Worm (Caenorhabditis elegans): ENCODE results near the gene R10D12.1.

Gene R10D12.1

DNA sequence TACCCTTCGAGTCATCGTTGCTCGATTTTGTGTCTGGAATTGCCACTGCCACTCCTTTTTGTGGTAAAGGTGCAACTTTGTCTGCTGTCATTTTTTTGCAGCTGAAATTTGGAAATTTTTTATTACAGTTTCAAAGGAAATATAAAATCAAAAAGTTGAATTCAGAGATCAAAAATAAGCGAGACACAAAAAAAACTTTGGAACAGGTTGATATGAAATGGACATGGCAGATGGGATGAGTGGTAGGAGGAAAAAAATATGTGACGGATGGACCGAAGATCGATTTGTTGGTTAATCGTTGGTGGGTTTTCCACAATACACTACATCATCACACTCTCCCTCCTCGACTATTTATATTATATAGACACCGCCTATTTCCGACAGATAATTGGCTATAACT is at the start of gene R10D12.1:
R10D12.1 (minus strand) TSS at position 101 of the 400 bp plus-strand sequence.
- TF ChIP-seq dao-5 (tag; optimal IDR thresholded peaks at IDR 0.05) (no peak), W03F9.2 (tag; optimal IDR thresholded peaks at IDR 0.05) (no peak), him-1 (tag; optimal IDR thresholded peaks at IDR 0.05) (no peak)

DNA sequence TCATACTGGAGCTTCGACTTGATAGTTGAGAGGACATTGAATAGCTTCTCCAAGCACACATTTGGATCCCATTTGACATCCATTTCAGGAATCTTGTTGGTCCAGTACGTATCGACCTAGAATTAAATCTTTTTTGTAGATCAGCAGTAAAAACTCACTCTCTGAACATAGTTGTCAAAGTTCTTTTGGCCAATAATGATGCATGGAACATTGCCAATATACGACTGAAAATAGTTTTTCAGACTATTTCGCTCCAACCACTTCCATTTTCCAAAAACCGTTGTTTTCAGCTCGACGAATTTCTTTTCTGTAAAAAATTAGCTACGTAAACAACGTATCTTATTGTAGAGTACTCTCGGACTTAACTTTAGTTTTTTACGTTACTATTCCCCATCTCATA is 47.2 kb upstream of the R10D12.1 start:
- no peak for TF ChIP-seq W03F9.2 (tag; optimal IDR thresholded peaks at IDR 0.05)
- TF ChIP-seq him-1 (tag; optimal IDR thresholded peaks at IDR 0.05) = no peak
- no peak for TF ChIP-seq dao-5 (tag; optimal IDR thresholded peaks at IDR 0.05)

DNA sequence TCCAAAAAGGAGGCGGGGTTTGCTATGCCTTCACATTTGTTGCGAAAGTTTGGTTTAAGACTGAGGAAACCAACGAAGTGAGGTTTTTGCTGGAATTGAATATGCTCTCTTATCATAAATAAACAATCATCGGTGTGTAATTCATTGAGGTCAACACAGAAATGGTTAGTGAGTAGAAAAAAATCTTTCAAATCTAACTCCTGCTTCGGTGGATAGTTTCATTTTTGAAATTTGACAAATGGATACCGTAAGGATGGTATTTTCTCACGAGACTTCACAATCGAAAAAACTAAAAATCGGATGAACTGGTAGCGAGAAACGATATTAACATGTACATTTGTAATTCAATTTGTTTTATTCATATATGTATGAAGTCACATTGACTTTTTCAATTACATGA is 46.4 kb upstream of the R10D12.1 start, which contains the start of gene eol-1:
eol-1 (minus strand) TSS at position 101 of the 400 bp plus-strand sequence.
- TF ChIP-seq dao-5 (tag; optimal IDR thresholded peaks at IDR 0.05) = no peak
- no peak for TF ChIP-seq W03F9.2 (tag; optimal IDR thresholded peaks at IDR 0.05)
- TF ChIP-seq him-1 (tag; optimal IDR thresholded peaks at IDR 0.05) = no peak

DNA sequence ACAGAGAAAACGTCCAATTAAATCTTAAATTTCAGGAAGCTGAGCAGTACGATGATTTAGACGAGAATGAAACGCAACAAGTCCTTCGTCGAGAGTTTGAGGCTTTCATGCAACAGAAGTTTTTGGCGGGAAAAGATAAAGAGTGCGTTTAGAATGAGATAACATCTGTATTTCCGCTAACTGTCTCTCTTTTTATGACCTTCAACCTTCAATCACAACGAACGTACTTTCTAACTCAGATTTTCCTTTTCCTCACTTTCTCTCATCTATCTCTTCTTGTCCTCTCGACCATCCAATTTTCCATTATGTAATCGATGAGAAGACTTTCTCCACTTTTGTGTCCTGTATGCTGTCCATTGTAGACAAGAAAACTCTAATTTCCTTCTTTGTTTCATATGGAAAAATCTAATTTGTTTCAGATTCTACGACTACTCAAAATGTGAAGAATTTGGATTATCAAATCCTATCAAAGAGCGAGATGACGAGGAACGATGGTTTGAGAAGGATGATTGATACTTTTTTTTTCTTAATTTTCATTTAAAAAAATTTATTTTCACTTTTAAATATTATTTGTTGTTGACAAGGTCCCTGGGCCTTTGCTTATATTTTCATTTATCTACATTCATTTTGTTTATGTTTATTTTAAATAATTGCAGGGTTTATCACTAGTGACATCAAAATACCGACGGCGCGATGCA is 29.0 kb upstream of the R10D12.1 start, which contains the start of gene sao-1:
sao-1 (plus strand) TSS at position 648 of the 698 bp plus-strand sequence.
- TF ChIP-seq dao-5 (tag; optimal IDR thresholded peaks at IDR 0.05) (no peak), him-1 (tag; optimal IDR thresholded peaks at IDR 0.05) (no peak), W03F9.2 (tag; optimal IDR thresholded peaks at IDR 0.05) (no peak)

DNA sequence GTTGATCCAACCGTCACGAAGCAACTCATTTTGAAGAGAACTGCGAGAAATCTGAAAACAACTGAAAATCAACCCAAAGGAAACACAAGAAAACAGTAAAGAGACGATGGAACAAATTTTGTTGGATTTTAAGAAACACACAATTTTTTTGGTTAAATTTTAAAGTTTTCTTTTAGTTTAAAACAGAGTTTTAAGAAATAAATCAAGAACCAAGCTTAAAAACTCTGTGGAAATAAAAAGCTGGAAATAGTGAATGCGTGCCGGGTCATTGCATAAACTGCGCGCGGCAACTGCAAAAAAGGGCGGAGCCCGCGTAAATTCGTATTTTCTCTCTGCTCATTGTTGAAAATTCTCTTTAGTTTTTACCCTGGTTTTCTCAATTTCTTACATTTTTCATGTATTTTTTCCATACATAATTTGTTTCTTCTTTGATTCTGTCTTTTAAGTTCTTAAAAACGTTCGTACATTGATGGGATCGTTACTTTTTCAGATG is 27.5 kb upstream of the R10D12.1 start, which contains the start of the genes algn-13 and R10D12.13:
algn-13 (minus strand) TSS at position 51 of the 493 bp plus-strand sequence.
R10D12.13 (plus strand) TSS at position 491 of the 493 bp plus-strand sequence.
- TF ChIP-seq dao-5 (tag; optimal IDR thresholded peaks at IDR 0.05) (no peak), W03F9.2 (tag; optimal IDR thresholded peaks at IDR 0.05) (peak; percentile 78), him-1 (tag; optimal IDR thresholded peaks at IDR 0.05) (no peak)

DNA sequence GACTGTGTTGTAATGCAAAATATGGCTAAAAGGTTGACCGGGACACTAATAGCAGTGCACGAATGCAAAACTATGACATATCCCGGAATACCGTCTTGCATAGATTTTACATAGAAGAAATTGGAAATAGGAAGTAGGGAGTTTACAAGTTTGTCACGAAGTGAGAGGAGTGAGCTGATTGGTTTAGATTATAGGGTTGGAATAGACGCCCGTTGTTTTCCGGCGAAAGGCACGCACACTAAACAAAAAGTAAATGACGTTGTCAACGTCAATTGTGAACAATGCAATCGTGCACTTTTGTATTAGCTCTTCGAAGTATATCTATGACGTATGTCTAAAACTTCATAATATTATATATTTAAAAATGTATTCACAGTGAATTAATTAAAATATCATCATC is 26.5 kb upstream of the R10D12.1 start, which contains the start of gene srh-24:
srh-24 (minus strand) TSS at position 101 of the 400 bp plus-strand sequence.
- TF ChIP-seq dao-5 (tag; optimal IDR thresholded peaks at IDR 0.05) (no peak), W03F9.2 (tag; optimal IDR thresholded peaks at IDR 0.05) (no peak), him-1 (tag; optimal IDR thresholded peaks at IDR 0.05) (no peak)

DNA sequence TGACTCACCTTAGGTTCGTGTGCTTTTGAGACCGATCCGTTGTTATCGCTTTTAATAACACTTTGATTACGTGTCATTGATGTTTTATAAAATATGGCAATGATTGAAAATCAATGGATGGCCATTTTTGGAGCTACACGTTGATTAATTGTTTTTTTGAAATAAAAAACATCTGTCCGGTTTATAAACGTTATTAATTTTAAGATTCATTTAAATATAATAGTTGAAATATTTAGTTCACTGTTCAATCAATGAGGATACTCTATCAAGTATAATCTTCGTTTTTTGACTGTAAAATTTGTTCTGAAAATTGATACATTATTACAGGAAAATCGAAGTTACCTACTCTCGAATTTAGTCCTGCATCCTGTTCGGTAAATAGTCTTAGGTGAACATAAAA is 23.8 kb upstream of the R10D12.1 start, which contains the start of gene R10D12.10:
R10D12.10 (minus strand) TSS at position 101 of the 400 bp plus-strand sequence.
- TF ChIP-seq W03F9.2 (tag; optimal IDR thresholded peaks at IDR 0.05) (no peak), dao-5 (tag; optimal IDR thresholded peaks at IDR 0.05) (no peak), him-1 (tag; optimal IDR thresholded peaks at IDR 0.05) (no peak)

DNA sequence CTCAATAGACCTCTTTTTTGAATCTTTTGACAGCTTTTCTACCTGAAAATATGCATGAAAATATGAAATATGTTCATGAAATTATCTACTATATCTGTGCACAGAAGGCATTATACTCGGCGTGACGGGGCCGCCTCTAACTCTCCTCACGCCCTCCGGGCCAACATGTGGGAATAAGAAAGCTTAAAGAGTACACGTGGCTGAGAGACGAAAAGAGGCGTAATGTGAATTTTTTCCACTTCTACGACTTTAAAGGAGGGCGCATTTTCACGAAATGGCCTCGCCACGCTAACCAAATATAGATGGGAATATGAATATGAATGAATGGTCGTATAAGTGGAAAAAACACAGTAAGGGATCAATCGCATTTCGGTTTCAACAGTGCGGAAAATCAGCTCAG is 23.2 kb upstream of the R10D12.1 start:
- TF ChIP-seq dao-5 (tag; optimal IDR thresholded peaks at IDR 0.05) = no peak

DNA sequence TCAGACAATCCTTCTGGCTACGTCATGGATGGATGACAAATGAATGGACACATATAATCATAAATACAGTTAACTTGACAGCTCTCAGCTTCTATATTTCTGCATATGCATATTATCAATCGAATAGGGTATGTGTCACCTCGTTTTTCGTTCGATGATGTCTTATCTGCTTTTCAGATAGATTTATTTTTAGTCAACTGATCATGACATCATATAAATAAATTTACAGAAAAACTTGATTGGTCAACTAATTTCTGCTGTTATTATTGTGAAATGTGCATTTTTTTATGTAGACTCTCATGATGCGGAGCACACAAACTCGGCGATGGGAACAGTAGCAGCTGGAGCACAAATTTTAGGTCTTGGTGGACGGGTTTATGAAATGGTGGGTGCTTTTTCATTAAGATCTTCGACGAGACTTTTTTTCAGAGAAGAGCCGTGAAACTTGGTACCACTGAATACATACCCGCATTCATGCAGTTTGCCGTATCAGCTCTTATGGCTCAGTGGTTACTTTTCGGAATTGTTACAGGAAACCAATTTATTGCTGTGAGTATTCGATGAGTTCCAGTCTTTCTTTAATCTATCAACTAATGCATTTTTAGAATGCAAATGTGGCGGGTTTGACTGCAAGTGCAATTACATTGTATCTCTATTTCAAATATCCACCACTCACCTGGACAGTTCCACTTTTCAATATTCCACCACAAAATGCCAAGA is 21.1 kb upstream of the R10D12.1 start:
- no peak for TF ChIP-seq W03F9.2 (tag; optimal IDR thresholded peaks at IDR 0.05)
- TF ChIP-seq him-1 (tag; optimal IDR thresholded peaks at IDR 0.05) = no peak
- no peak for TF ChIP-seq dao-5 (tag; optimal IDR thresholded peaks at IDR 0.05)

DNA sequence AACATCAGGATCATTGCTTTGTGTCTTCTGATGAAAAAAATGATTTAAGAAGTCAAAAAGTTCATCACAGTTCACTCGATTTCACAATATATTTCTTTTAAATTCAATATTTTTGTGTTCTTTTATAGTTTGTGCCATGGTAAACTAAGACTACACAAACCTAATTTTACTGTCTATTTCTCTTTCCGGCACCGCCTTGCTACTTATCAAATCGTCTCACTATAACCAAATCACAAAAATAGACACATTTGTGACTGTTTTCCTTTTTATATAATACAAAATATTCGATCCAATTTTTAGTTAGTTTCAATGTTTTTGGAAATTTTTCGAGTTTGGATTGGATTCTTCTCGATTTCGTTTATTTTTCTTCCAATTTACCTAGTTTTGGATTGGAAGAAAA is 19.6 kb upstream of the R10D12.1 start, which contains the start of gene swt-6:
swt-6 (plus strand) TSS at position 301 of the 400 bp plus-strand sequence.
- no peak for TF ChIP-seq dao-5 (tag; optimal IDR thresholded peaks at IDR 0.05)

DNA sequence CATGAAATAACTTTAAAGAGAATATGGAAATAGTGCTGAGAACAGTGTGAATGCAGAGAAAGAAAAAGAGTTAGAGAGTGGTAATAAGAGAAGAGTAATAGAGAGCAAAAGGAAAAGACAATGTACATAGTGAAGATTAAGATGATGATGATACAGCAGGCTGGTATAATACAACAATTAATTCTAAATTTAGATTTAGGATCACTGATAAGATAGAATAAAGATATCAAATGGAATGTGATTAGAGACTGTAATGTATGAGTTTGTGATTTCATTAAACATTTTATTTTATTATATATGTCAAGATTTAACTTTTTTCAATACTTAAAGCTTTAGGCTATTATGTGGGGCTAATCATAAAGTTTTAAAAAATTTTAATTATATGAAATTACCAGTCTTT is 18.7 kb upstream of the R10D12.1 start, which contains the start of gene R10D12.8:
R10D12.8 (minus strand) TSS at position 101 of the 400 bp plus-strand sequence.
- TF ChIP-seq dao-5 (tag; optimal IDR thresholded peaks at IDR 0.05) (no peak), W03F9.2 (tag; optimal IDR thresholded peaks at IDR 0.05) (no peak), him-1 (tag; optimal IDR thresholded peaks at IDR 0.05) (no peak)

DNA sequence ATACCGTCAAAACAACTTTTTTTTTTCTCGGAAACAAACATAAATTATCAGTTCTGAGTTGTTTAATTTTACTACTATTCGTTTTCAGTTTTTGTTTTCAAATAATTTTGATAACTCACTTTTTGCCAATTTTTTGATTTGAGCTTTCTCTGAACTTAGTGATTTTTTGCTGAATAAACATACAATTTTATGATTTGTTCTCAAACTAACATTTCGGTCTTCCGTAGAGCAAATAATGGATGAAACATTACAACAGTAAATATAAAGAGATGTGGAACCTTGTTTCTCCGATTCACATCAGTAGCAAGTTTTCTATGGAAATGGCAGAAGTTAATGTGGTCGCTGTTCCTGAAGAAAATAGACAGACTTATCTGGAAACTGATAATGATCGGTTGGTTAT is 15.3 kb upstream of the R10D12.1 start, which contains the start of gene R10D12.7:
R10D12.7 (plus strand) TSS at position 301 of the 400 bp plus-strand sequence.
- TF ChIP-seq W03F9.2 (tag; optimal IDR thresholded peaks at IDR 0.05) (no peak), dao-5 (tag; optimal IDR thresholded peaks at IDR 0.05) (no peak), him-1 (tag; optimal IDR thresholded peaks at IDR 0.05) (no peak)

DNA sequence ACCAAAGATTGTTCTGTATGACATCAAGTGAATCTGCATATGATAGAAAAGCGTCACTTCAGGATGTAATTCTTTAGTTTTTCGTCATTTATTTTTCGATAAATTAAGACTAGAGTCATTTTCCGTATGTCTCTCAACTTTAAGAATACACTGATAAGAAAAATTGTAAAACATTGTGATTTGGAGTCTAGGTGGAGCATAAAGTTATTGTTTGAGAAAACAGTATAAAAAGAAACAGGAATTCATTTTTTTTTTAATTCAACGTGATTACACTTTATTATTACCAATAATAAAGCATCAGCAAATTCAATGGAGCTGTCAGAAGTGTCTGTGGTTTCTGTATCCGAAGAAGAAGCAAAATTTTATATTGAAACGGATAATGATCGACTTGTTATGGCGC is 14.6 kb upstream of the R10D12.1 start, which contains the start of gene R10D12.6:
R10D12.6 (plus strand) TSS at position 301 of the 400 bp plus-strand sequence.
- TF ChIP-seq him-1 (tag; optimal IDR thresholded peaks at IDR 0.05) = no peak
- no peak for TF ChIP-seq W03F9.2 (tag; optimal IDR thresholded peaks at IDR 0.05)
- TF ChIP-seq dao-5 (tag; optimal IDR thresholded peaks at IDR 0.05) = no peak

Data from whole organism, L4/young adult.